Worm (Caenorhabditis elegans): ENCODE data around the gene mib-1.

Gene mib-1

ce11 chrIII:11336072-11336471 lies 45.6 kb upstream of the mib-1 start:
- no peak for TF ChIP-seq blmp-1 (tag; optimal IDR thresholded peaks at IDR 0.05)
- no peak for TF ChIP-seq nhr-237 (tag; optimal IDR thresholded peaks at IDR 0.05)
- TF ChIP-seq fos-1 (tag; optimal IDR thresholded peaks at IDR 0.05) = no peak
- TF ChIP-seq ets-5 (GFP tag; IDR thresholded peaks at IDR 0.05) = no peak
- TF ChIP-seq nhr-71 (tag; optimal IDR thresholded peaks at IDR 0.05) = no peak
- TF ChIP-seq lin-15B (tag; optimal IDR thresholded peaks at IDR 0.05) = no peak
- no peak for TF ChIP-seq unc-62 (GFP tag; optimal IDR thresholded peaks at IDR 0.05)
- TF ChIP-seq hlh-17 (GFP tag; optimal IDR thresholded peaks at IDR 0.05; ENCODE audit: borderline replicate concordance) = no peak
- TF ChIP-seq lin-39 (tag; optimal IDR thresholded peaks at IDR 0.05) = no peak
- TF ChIP-seq swsn-7 (tag; optimal IDR thresholded peaks at IDR 0.05) = no peak
- TF ChIP-seq lin-14 (GFP tag; optimal IDR thresholded peaks at IDR 0.05) = peak; percentile 77
- TF ChIP-seq alr-1 (tag; optimal IDR thresholded peaks at IDR 0.05; ENCODE audit: borderline replicate concordance) = no peak
- TF ChIP-seq nhr-76 (tag; optimal IDR thresholded peaks at IDR 0.05) = no peak
- TF ChIP-seq F16B12.6 (tag; optimal IDR thresholded peaks at IDR 0.05) = no peak
- no peak for TF ChIP-seq lin-13 (GFP tag; optimal IDR thresholded peaks at IDR 0.05)
- no peak for TF ChIP-seq rnt-1 (tag; optimal IDR thresholded peaks at IDR 0.05)
- no peak for TF ChIP-seq ceh-90 (tag; optimal IDR thresholded peaks at IDR 0.05)
- no peak for TF ChIP-seq grh-1 (GFP tag; IDR thresholded peaks at IDR 0.05)
- no peak for TF ChIP-seq unc-30 (tag; optimal IDR thresholded peaks at IDR 0.05)
- TF ChIP-seq ceh-82 (tag; optimal IDR thresholded peaks at IDR 0.05) = peak in 2 of 3 experiments; percentile 4 to 50
- no peak for TF ChIP-seq hlh-4 (tag; optimal IDR thresholded peaks at IDR 0.05)
- TF ChIP-seq pqm-1 (tag; optimal IDR thresholded peaks at IDR 0.05) = no peak
- TF ChIP-seq efl-3 (GFP tag; optimal IDR thresholded peaks at IDR 0.05) = no peak
- TF ChIP-seq nhr-77 (tag; optimal IDR thresholded peaks at IDR 0.05) = no peak
- no peak for TF ChIP-seq fkh-4 (tag; optimal IDR thresholded peaks at IDR 0.05; ENCODE audit: borderline replicate concordance)
- TF ChIP-seq dsc-1 (tag; optimal IDR thresholded peaks at IDR 0.05) = no peak
- peak in 1 of 2 experiments; percentile 17 for TF ChIP-seq lsy-2 (tag; optimal IDR thresholded peaks at IDR 0.05)
- TF ChIP-seq sup-37 (GFP tag; optimal IDR thresholded peaks at IDR 0.05) = no peak
- no peak for TF ChIP-seq egl-27 (tag; optimal IDR thresholded peaks at IDR 0.05)
- TF ChIP-seq mep-1 (tag; optimal IDR thresholded peaks at IDR 0.05) = no peak
- TF ChIP-seq lin-35 (GFP tag; optimal IDR thresholded peaks at IDR 0.05) = no peak
- peak; percentile 29 for TF ChIP-seq unc-86 (tag; optimal IDR thresholded peaks at IDR 0.05)
- no peak for TF ChIP-seq efl-1 (optimal IDR thresholded peaks at IDR 0.05)
- TF ChIP-seq efl-1 (GFP tag; optimal IDR thresholded peaks at IDR 0.05 in 1 of 2) = peak in 1 of 2 experiments; percentile 84

- TF ChIP-seq egl-27 (tag; optimal IDR thresholded peaks at IDR 0.05) (no peak), xbp-1 (tag; optimal IDR thresholded peaks at IDR 0.05) (no peak), ceh-63 (GFP tag; optimal IDR thresholded peaks at IDR 0.05) (no peak), F16B12.6 (tag; optimal IDR thresholded peaks at IDR 0.05) (no peak), isw-1 (GFP tag; IDR thresholded peaks at IDR 0.05) (no peak), mef-2 (tag; optimal IDR thresholded peaks at IDR 0.05) (no peak), fkh-8 (tag; optimal IDR thresholded peaks at IDR 0.05) (peak; percentile 67), nhr-12 (tag; optimal IDR thresholded peaks at IDR 0.05) (no peak), nhr-20 (tag; optimal IDR thresholded peaks at IDR 0.05) (no peak), C04F5.9 (tag; optimal IDR thresholded peaks at IDR 0.05) (no peak), pax-3 (tag; optimal IDR thresholded peaks at IDR 0.05) (no peak), nhr-28 (tag; optimal IDR thresholded peaks at IDR 0.05) (no peak), nhr-47 (tag; optimal IDR thresholded peaks at IDR 0.05) (peak; percentile 49), unc-130 (tag; optimal IDR thresholded peaks at IDR 0.05) (no peak), efl-1 (optimal IDR thresholded peaks at IDR 0.05) (peak; percentile 25 to 38), efl-1 (GFP tag; optimal IDR thresholded peaks at IDR 0.05 in 1 of 2) (no peak), zip-4 (GFP tag; optimal IDR thresholded peaks at IDR 0.05) (no peak), tlp-1 (tag; optimal IDR thresholded peaks at IDR 0.05) (no peak), grh-1 (GFP tag; IDR thresholded peaks at IDR 0.05) (no peak), ceh-88 (GFP tag; IDR thresholded peaks at IDR 0.05) (no peak), hlh-4 (tag; optimal IDR thresholded peaks at IDR 0.05) (no peak), lin-15B (tag; optimal IDR thresholded peaks at IDR 0.05) (no peak), aha-1 (tag; optimal IDR thresholded peaks at IDR 0.05) (no peak), tbx-2 (tag; optimal IDR thresholded peaks at IDR 0.05) (peak; percentile 12), mdl-1 (tag; optimal IDR thresholded peaks at IDR 0.05) (no peak), sptf-1 (tag; optimal IDR thresholded peaks at IDR 0.05) (no peak), blmp-1 (tag; optimal IDR thresholded peaks at IDR 0.05) (no peak), nhr-237 (tag; optimal IDR thresholded peaks at IDR 0.05) (no peak), hlh-17 (GFP tag; optimal IDR thresholded peaks at IDR 0.05; ENCODE audit: borderline replicate concordance) (no peak), aly-2 (tag; optimal IDR thresholded peaks at IDR 0.05) (no peak)
These were observed 43.9 kb upstream of the mib-1 start for ce11 chrIII:11334346-11334745.

Data from whole organism, L1 larva.